Fruit fly (Drosophila melanogaster): ENCODE results near the gene CG10570.

DNA sequence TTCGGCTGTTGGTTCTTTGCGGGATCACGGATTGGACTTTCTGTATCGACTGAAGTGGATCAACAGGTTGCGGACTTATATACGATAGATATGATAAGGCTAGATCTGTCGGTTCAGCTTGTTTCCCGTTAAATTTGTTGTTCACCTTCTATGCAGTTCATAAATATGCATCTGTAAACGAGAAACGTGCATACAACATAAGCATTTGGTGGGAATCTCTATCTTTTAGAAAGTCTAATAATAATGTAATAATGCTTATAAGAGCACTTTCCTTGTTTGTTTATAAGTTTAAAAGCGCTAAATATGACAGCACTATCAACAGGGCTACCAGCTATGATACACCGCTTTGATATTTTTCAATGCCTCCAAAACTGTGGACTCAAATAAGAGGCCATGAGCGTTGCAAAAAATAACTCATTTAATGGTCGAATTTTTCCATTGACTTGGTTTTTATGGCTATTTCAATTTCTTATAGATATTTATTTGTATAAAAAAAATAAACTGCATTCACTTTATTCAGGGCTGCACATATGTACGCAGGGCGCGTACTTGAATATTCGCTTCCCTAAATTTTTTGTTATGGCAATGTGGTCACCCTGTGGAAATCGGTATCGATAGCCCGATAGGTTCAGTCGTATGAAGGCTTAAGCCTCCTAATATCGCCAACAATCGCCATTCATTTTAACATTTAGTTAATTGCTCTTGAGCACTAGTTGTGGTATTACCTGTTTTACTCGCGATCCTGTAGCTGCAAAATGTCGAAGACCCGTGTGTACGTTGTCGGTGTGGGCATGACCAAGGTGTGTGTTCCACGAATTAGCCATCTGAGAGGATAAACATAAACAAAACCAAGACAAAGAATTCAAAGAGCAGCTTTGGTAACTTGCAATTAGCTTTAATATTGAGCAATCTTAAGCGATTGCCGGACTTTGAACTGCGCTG is 19.8 kb upstream of the CG10570 start, which contains the start of the genes CG17597 and ScpX:
- TF ChIP-seq CG13204 (GFP tag; optimal IDR thresholded peaks at IDR 0.05) (no peak), rn (GFP tag; IDR thresholded peaks at IDR 0.05) (no peak), EcR (GFP tag; optimal IDR thresholded peaks at IDR 0.05) (peak; percentile 27), Pif1A (GFP tag; optimal IDR thresholded peaks at IDR 0.05) (peak; percentile 69), CG12605 (GFP tag; IDR thresholded peaks at IDR 0.05) (peak; percentile 53; the same call in 1 of the 2 replicates), CG32121 (GFP tag; IDR thresholded peaks at IDR 0.05) (peak; percentile 23; the same call in 1 of the 2 replicates), D1 (tag; optimal IDR thresholded peaks at IDR 0.05) (no peak)
